Fruit fly (Drosophila melanogaster): Measurements from ENCODE around the gene Syn1.

dm6 chr3L:21765931-21766330 lies 4.4 kb downstream of the Syn1 start:
- no peak for TF ChIP-seq CG11617 (GFP tag; optimal IDR thresholded peaks at IDR 0.05)
- no peak for TF ChIP-seq Crg-1 (GFP tag; optimal IDR thresholded peaks at IDR 0.05)
- TF ChIP-seq Mnt (GFP tag; optimal IDR thresholded peaks at IDR 0.05), result no peak
- TF ChIP-seq ovo (GFP tag; optimal IDR thresholded peaks at IDR 0.05), result no peak
- no peak for TF ChIP-seq CG1620 (GFP tag; optimal IDR thresholded peaks at IDR 0.05)
- no peak for TF ChIP-seq Hr96 (GFP tag; optimal IDR thresholded peaks at IDR 0.05)
